Fruit fly (Drosophila melanogaster) whole organism, embryonic: ENCODE results near the gene Roc1b.

Source experiments
- Abd-B ChIP-seq: fragments of 200-800 bp; sonication (Bioruptor generic); optimal IDR thresholded peaks from 2 replicates; lab custom pipeline; 2018; ENCODE audit warnings: missing biosample characterization, mild to moderate bottlenecking, missing genetic modification characterization, moderate library complexity
- Atf-2 ChIP-seq: fragments of 200-800 bp; sonication (Bioruptor generic); optimal IDR thresholded peaks from 2 replicates; lab custom pipeline; 2016; ENCODE audit warnings: missing biosample characterization, missing genetic modification characterization
- Atf6 ChIP-seq: fragments of 200-800 bp; sonication (Bioruptor generic); IDR thresholded peaks from 2 replicates; pipeline ENCODE4 v1.3.6; 2022; ENCODE audit warnings: missing biosample characterization, missing genetic modification characterization
- Awh ChIP-seq: fragments of 200-800 bp; sonication (Bioruptor generic); IDR thresholded peaks from 2 replicates; pipeline ENCODE4, ENCODE4 v1.3.6; 2022; ENCODE audit warnings: missing biosample characterization, missing genetic modification characterization
- CG11247 ChIP-seq: fragments of 200-800 bp; sonication (Bioruptor generic); IDR thresholded peaks from 2 replicates; pipeline ENCODE4 v1.3.6; 2022; ENCODE audit warnings: missing biosample characterization, missing genetic modification characterization
- CG11723 ChIP-seq: fragments of 200-800 bp; sonication (Bioruptor generic); optimal IDR thresholded peaks from 2 replicates; lab custom pipeline; 2017; ENCODE audit warnings: missing biosample characterization, mild to moderate bottlenecking, missing genetic modification characterization
- CG12299 ChIP-seq: fragments of 200-800 bp; sonication (Bioruptor generic); optimal IDR thresholded peaks from 2 replicates; lab custom pipeline; 2018; ENCODE audit warnings: missing biosample characterization, mild to moderate bottlenecking, missing genetic modification characterization
- CG12391 ChIP-seq: fragments of 200-800 bp; sonication (Bioruptor generic); optimal IDR thresholded peaks from 3 replicates; lab custom pipeline; 2018; ENCODE audit warnings: missing biosample characterization, mild to moderate bottlenecking, missing genetic modification characterization, moderate library complexity
- CG1529 ChIP-seq: fragments of 200-800 bp; sonication (Bioruptor generic); optimal IDR thresholded peaks from 3 replicates; lab custom pipeline; 2018; ENCODE audit warnings: missing biosample characterization, missing genetic modification characterization
- CG16779 ChIP-seq: fragments of 200-800 bp; sonication (Bioruptor generic); IDR thresholded peaks from 2 replicates; pipeline ENCODE4 v1.3.6; 2022; ENCODE audit warnings: missing biosample characterization, missing genetic modification characterization
- CG18011 ChIP-seq: fragments of 200-800 bp; sonication (Bioruptor generic); optimal IDR thresholded peaks from 2 replicates; lab custom pipeline; 2017; ENCODE audit warnings: missing biosample characterization, missing genetic modification characterization, mild to moderate bottlenecking, moderate library complexity, missing genotype
- CG18599 ChIP-seq: fragments of 200-800 bp; sonication (Bioruptor generic); optimal IDR thresholded peaks from 3 replicates; lab custom pipeline; 2017; ENCODE audit warnings: missing biosample characterization, missing genetic modification characterization, mild to moderate bottlenecking, moderate library complexity, missing genetic modification reagents
- CG18764 ChIP-seq: fragments of 200-800 bp; sonication (Bioruptor generic); optimal IDR thresholded peaks from 3 replicates; lab custom pipeline; 2016; ENCODE audit warnings: missing biosample characterization, missing genetic modification characterization
- CG3847 ChIP-seq: fragments of 200-800 bp; sonication (Bioruptor generic); IDR thresholded peaks from 2 replicates; pipeline ENCODE4 v1.3.6; 2022; ENCODE audit warnings: missing biosample characterization, missing genetic modification characterization
- CG4328 ChIP-seq: fragments of 200-800 bp; sonication (Bioruptor generic); optimal IDR thresholded peaks from 3 replicates; lab custom pipeline; 2017; ENCODE audit warnings: missing biosample characterization, missing genetic modification reagents, missing genetic modification characterization
- CG6854 ChIP-seq: fragments of 200-800 bp; sonication (Bioruptor generic); optimal IDR thresholded peaks from 3 replicates; lab custom pipeline; 2017; ENCODE audit warnings: missing biosample characterization, mild to moderate bottlenecking, missing genetic modification characterization
- CG7928 ChIP-seq: fragments of 200-800 bp; sonication (Bioruptor generic); optimal IDR thresholded peaks from 2 replicates; lab custom pipeline; 2017; ENCODE audit warnings: missing biosample characterization, mild to moderate bottlenecking, missing genetic modification characterization
- CG8359 ChIP-seq: fragments of 200-800 bp; sonication (Bioruptor generic); optimal IDR thresholded peaks from 2 replicates; lab custom pipeline; 2017; ENCODE audit warnings: missing biosample characterization, mild to moderate bottlenecking, missing genetic modification characterization, borderline replicate concordance
- CG9609 ChIP-seq: fragments of 200-800 bp; sonication (Bioruptor generic); optimal IDR thresholded peaks from 3 replicates; lab custom pipeline; 2016; ENCODE audit warnings: missing biosample characterization, missing genetic modification characterization
- CG9817 ChIP-seq: fragments of 200-800 bp; sonication (Bioruptor generic); optimal IDR thresholded peaks from 2 replicates; lab custom pipeline; 2018; ENCODE audit warnings: missing biosample characterization, mild to moderate bottlenecking, missing genetic modification characterization, moderate library complexity
- CG9876 ChIP-seq: fragments of 200-800 bp; sonication (Bioruptor generic); optimal IDR thresholded peaks from 2 replicates; lab custom pipeline; 2016; ENCODE audit warnings: missing biosample characterization, missing genetic modification characterization
- CrebB ChIP-seq: fragments of 200-800 bp; sonication (Bioruptor generic); optimal IDR thresholded peaks from 3 replicates; lab custom pipeline; 2018; ENCODE audit warnings: missing biosample characterization, mild to moderate bottlenecking, missing genetic modification characterization
- Dad ChIP-seq: fragments of 200-800 bp; sonication (Bioruptor generic); optimal IDR thresholded peaks from 3 replicates; lab custom pipeline; 2016; ENCODE audit warnings: missing biosample characterization, missing genetic modification characterization
- Dbx ChIP-seq: fragments of 200-800 bp; sonication (Bioruptor generic); IDR thresholded peaks from 3 replicates; pipeline ENCODE4 v1.3.6; 2022; ENCODE audit warnings: missing biosample characterization, missing genetic modification characterization
- Ets97D ChIP-seq: fragments of 200-800 bp; sonication (Bioruptor generic); optimal IDR thresholded peaks from 3 replicates; lab custom pipeline; 2016; ENCODE audit warnings: missing biosample characterization, missing genetic modification characterization
- HLH54F ChIP-seq: fragments of 200-800 bp; sonication (Bioruptor generic); optimal IDR thresholded peaks from 3 replicates; lab custom pipeline; 2016; ENCODE audit warnings: missing biosample characterization, missing genetic modification characterization
- Hand ChIP-seq: fragments of 200-800 bp; sonication (Bioruptor generic); optimal IDR thresholded peaks from 2 replicates; lab custom pipeline; 2017; ENCODE audit warnings: mild to moderate bottlenecking, missing biosample characterization, missing genetic modification reagents, missing genetic modification characterization
- Kr ChIP-seq: fragments of 200-800 bp; sonication (Bioruptor generic); optimal IDR thresholded peaks from 2 replicates; lab custom pipeline; 2017; ENCODE audit warnings: missing biosample characterization, mild to moderate bottlenecking, missing genetic modification characterization
- TFAM ChIP-seq: fragments of 200-800 bp; sonication (Bioruptor generic); optimal IDR thresholded peaks from 2 replicates; lab custom pipeline; 2017; ENCODE audit warnings: missing biosample characterization, missing genetic modification characterization, inconsistent platforms
- ash1 ChIP-seq: fragments of 200-800 bp; sonication (Bioruptor generic); optimal IDR thresholded peaks from 2 replicates; lab custom pipeline; 2018; ENCODE audit warnings: missing biosample characterization, mild to moderate bottlenecking, missing genetic modification characterization
- chinmo ChIP-seq: fragments of 200-800 bp; sonication (Bioruptor generic); IDR thresholded peaks from 4 replicates; pipeline ENCODE4 v1.3.6; 2022; ENCODE audit warnings: missing biosample characterization, missing genetic modification characterization; ENCODE audit not compliant: partially characterized antibody
- crc ChIP-seq: fragments of 200-800 bp; sonication (Bioruptor generic); optimal IDR thresholded peaks from 2 replicates; lab custom pipeline; 2016; ENCODE audit warnings: missing biosample characterization, missing genetic modification characterization
- dmrt99B ChIP-seq: fragments of 200-800 bp; sonication (Bioruptor generic); optimal IDR thresholded peaks from 2 replicates; lab custom pipeline; 2018; ENCODE audit warnings: missing biosample characterization, mild to moderate bottlenecking, missing genetic modification characterization, moderate library complexity
- fru ChIP-seq: fragments of >200 bp; optimal IDR thresholded peaks from 2 replicates; lab custom pipeline; 2017
- gsb ChIP-seq: fragments of 200-800 bp; sonication (Bioruptor generic); IDR thresholded peaks from 2 replicates; pipeline ENCODE4 v1.3.6; 2022; ENCODE audit warnings: missing biosample characterization, missing genetic modification characterization
- jumu ChIP-seq: fragments of 200-800 bp; sonication (Bioruptor generic); optimal IDR thresholded peaks from 3 replicates; lab custom pipeline; 2016; ENCODE audit warnings: missing biosample characterization, missing genetic modification characterization
- kah ChIP-seq: fragments of 200-800 bp; sonication (Bioruptor generic); optimal IDR thresholded peaks from 2 replicates; lab custom pipeline; 2018; ENCODE audit warnings: missing biosample characterization, mild to moderate bottlenecking, missing genetic modification characterization
- kay ChIP-seq: fragments of 200-800 bp; sonication (Bioruptor generic); optimal IDR thresholded peaks from 2 replicates; lab custom pipeline; 2016; ENCODE audit warnings: missing biosample characterization, missing genetic modification characterization
- luna ChIP-seq: fragments of 200-800 bp; sonication (Bioruptor generic); optimal IDR thresholded peaks from 2 replicates; lab custom pipeline; 2016; ENCODE audit warnings: missing biosample characterization, missing genetic modification characterization
- oc ChIP-seq: fragments of 200-800 bp; sonication (Bioruptor generic); optimal IDR thresholded peaks from 2 replicates; lab custom pipeline; 2018; ENCODE audit warnings: missing biosample characterization, mild to moderate bottlenecking, missing genetic modification characterization, moderate library complexity
- repo ChIP-seq: fragments of 200-800 bp; sonication (Bioruptor generic); optimal IDR thresholded peaks from 2 replicates; lab custom pipeline; 2016; ENCODE audit warnings: missing biosample characterization, missing genetic modification characterization
- run ChIP-seq: fragments of 200-800 bp; sonication (Bioruptor generic); optimal IDR thresholded peaks from 3 replicates; lab custom pipeline; 2018; ENCODE audit warnings: missing biosample characterization, mild to moderate bottlenecking, missing genetic modification characterization
- schlank ChIP-seq: fragments of 200-800 bp; sonication (Bioruptor generic); optimal IDR thresholded peaks from 2 replicates; lab custom pipeline; 2018; ENCODE audit warnings: missing biosample characterization, mild to moderate bottlenecking, missing genetic modification characterization
- sim ChIP-seq: fragments of 200-800 bp; sonication (Bioruptor generic); IDR thresholded peaks from 2 replicates; pipeline ENCODE4 v1.3.6; 2022; ENCODE audit warnings: missing biosample characterization, missing genetic modification characterization
- slou ChIP-seq: fragments of 200-800 bp; sonication (Bioruptor generic); optimal IDR thresholded peaks from 3 replicates; lab custom pipeline; 2016; ENCODE audit warnings: missing biosample characterization, missing genetic modification characterization
- tio ChIP-seq: fragments of 200-800 bp; sonication (Bioruptor generic); optimal IDR thresholded peaks from 2 replicates; lab custom pipeline; 2017; ENCODE audit warnings: missing biosample characterization, missing genetic modification characterization, inconsistent platforms
- trem ChIP-seq: fragments of 200-800 bp; optimal IDR thresholded peaks from 3 replicates; lab custom pipeline; 2019; ENCODE audit warnings: missing biosample characterization, mild to moderate bottlenecking, missing genetic modification characterization, moderate library complexity
- twi ChIP-seq: fragments of 200-800 bp; optimal IDR thresholded peaks from 2 replicates; lab custom pipeline; 2019; ENCODE audit warnings: missing biosample characterization, mild to moderate bottlenecking, missing genetic modification characterization, moderate library complexity
- tx ChIP-seq: fragments of 200-800 bp; sonication (Bioruptor generic); optimal IDR thresholded peaks from 2 replicates; lab custom pipeline; 2016; ENCODE audit warnings: missing biosample characterization, missing genetic modification characterization
- usp ChIP-seq: fragments of >200 bp; optimal IDR thresholded peaks from 2 replicates; lab custom pipeline; 2017; ENCODE audit warnings: missing biosample characterization, missing genetic modification characterization
- vnd ChIP-seq: fragments of 200-800 bp; sonication (Bioruptor generic); IDR thresholded peaks from 3 replicates; pipeline ENCODE4 v1.3.6; 2022; ENCODE audit warnings: missing biosample characterization, missing genetic modification characterization; ENCODE audit not compliant: partially characterized antibody
- wek ChIP-seq: fragments of 200-800 bp; sonication (Bioruptor generic); optimal IDR thresholded peaks from 3 replicates; lab custom pipeline; 2018; ENCODE audit warnings: missing biosample characterization, mild to moderate bottlenecking, missing genetic modification characterization, moderate library complexity
- yki ChIP-seq: fragments of >200 bp; optimal IDR thresholded peaks from 3 replicates; lab custom pipeline; 2018

The Roc1b gene

dm6 chr3L:311607-312006 lies 46.2 kb upstream of the Roc1b start (continued):
- no peak for TF ChIP-seq wek (GFP tag; lab: Kevin White, UChicago)
- TF ChIP-seq CG12391 (tag; lab: Kevin White, UChicago) = no peak
- peak; percentile 24 for TF ChIP-seq CrebB
- no peak for TF ChIP-seq crc (GFP tag; lab: Kevin White, UChicago)
- no peak for TF ChIP-seq run
- no peak for TF ChIP-seq luna (GFP tag; lab: Kevin White, UChicago)
- TF ChIP-seq ash1 (GFP tag; lab: Kevin White, UChicago) = no peak
- TF ChIP-seq Dad (GFP tag; lab: Kevin White, UChicago) = no peak
- TF ChIP-seq CG9817 (tag; lab: Kevin White, UChicago) = no peak
- no peak for TF ChIP-seq CG11247 (GFP tag; lab: Robert Waterston, UW)
- no peak for TF ChIP-seq yki (lab: Kevin White, UChicago)
- no peak for TF ChIP-seq TFAM (GFP tag; lab: Kevin White, UChicago)
- no peak for TF ChIP-seq CG7928 (GFP tag; lab: Kevin White, UChicago)
- TF ChIP-seq CG18764 (GFP tag; lab: Kevin White, UChicago) = no peak
- no peak for TF ChIP-seq Awh (GFP tag; lab: Robert Waterston, UW)
- TF ChIP-seq CG1529 (GFP tag; lab: Kevin White, UChicago) = no peak
- TF ChIP-seq tx (GFP tag; lab: Kevin White, UChicago) = no peak
- TF ChIP-seq CG8359 (GFP tag; lab: Kevin White, UChicago) = no peak
- TF ChIP-seq usp (GFP tag; lab: Kevin White, UChicago) = no peak
- TF ChIP-seq kah (GFP tag; lab: Kevin White, UChicago) = no peak
- no peak for TF ChIP-seq CG16779
- no peak for TF ChIP-seq CG9876 (GFP tag; lab: Kevin White, UChicago)
- no peak for TF ChIP-seq trem (tag; lab: Kevin White, UChicago)
- TF ChIP-seq CG4328 (GFP tag; lab: Kevin White, UChicago) = no peak
- no peak for TF ChIP-seq CG18599 (GFP tag; lab: Kevin White, UChicago)
- TF ChIP-seq schlank (tag; lab: Kevin White, UChicago) = no peak
- peak; percentile 30; the same call in 1 of the 3 replicates for TF ChIP-seq Dbx (GFP tag; lab: Robert Waterston, UW)
- TF ChIP-seq kay (GFP tag; lab: Kevin White, UChicago) = peak; percentile 12
- TF ChIP-seq CG9609 (GFP tag; lab: Kevin White, UChicago) = no peak
- TF ChIP-seq Hand (GFP tag; lab: Kevin White, UChicago) = peak; percentile 14
- TF ChIP-seq jumu (GFP tag; lab: Kevin White, UChicago) = no peak
- no peak for TF ChIP-seq tio (GFP tag; lab: Kevin White, UChicago)
- peak; percentile 71; the same call in 3 of the 4 replicates for TF ChIP-seq chinmo
- no peak for TF ChIP-seq fru (lab: Kevin White, UChicago)
- TF ChIP-seq twi (tag; lab: Kevin White, UChicago) = no peak
- TF ChIP-seq Abd-B (GFP tag; lab: Kevin White, UChicago) = no peak
- TF ChIP-seq CG3847 = no peak
- no peak for TF ChIP-seq Kr (GFP tag; lab: Kevin White, UChicago)
- no peak for TF ChIP-seq Atf-2 (GFP tag; lab: Kevin White, UChicago)
- TF ChIP-seq gsb = no peak
- TF ChIP-seq sim (GFP tag; lab: Robert Waterston, UW) = no peak
- TF ChIP-seq CG11723 (GFP tag; lab: Kevin White, UChicago) = no peak
- TF ChIP-seq repo (GFP tag; lab: Kevin White, UChicago) = no peak
- no peak for TF ChIP-seq Atf6 (GFP tag; lab: Robert Waterston, UW)
- TF ChIP-seq dmrt99B = no peak
- TF ChIP-seq HLH54F (GFP tag; lab: Kevin White, UChicago) = no peak
- TF ChIP-seq Ets97D (GFP tag; lab: Kevin White, UChicago) = no peak
- no peak for TF ChIP-seq oc (tag; lab: Kevin White, UChicago)
- TF ChIP-seq vnd (GFP tag; lab: Robert Waterston, UW) = no peak
- no peak for TF ChIP-seq slou (GFP tag; lab: Kevin White, UChicago)
- TF ChIP-seq CG18011 (GFP tag; lab: Kevin White, UChicago) = no peak
- TF ChIP-seq CG6854 (GFP tag; lab: Kevin White, UChicago) = peak; percentile 34
- TF ChIP-seq CG12299 (tag; lab: Kevin White, UChicago) = no peak
